Fruit fly (Drosophila melanogaster) whole organism, embryonic: ENCODE results near the gene Pk34A.

Experiments
- BEAF-32 ChIP-seq: fragments of 200-800 bp; sonication (Bioruptor generic); optimal IDR thresholded peaks from 3 replicates; lab custom pipeline; 2017; ENCODE audit warnings: missing biosample characterization, missing genetic modification characterization, mild to moderate bottlenecking, moderate library complexity, missing genetic modification reagents
- Bdp1 ChIP-seq: fragments of 200-800 bp; sonication (Bioruptor generic); optimal IDR thresholded peaks from 3 replicates; lab custom pipeline; 2016; ENCODE audit warnings: missing biosample characterization, missing genetic modification characterization
- CG10543 ChIP-seq: fragments of 200-800 bp; sonication (Bioruptor generic); optimal IDR thresholded peaks from 3 replicates; lab custom pipeline; 2017; ENCODE audit warnings: missing biosample characterization, mild to moderate bottlenecking, missing genetic modification characterization, moderate library complexity
- CG11085 ChIP-seq: fragments of 200-800 bp; sonication (Bioruptor generic); IDR thresholded peaks from 2 replicates; pipeline ENCODE4 v1.3.6; 2022; ENCODE audit warnings: missing biosample characterization, missing genetic modification characterization
- CG11696 ChIP-seq: fragments of 200-800 bp; sonication (Bioruptor generic); IDR thresholded peaks from 2 replicates; pipeline ENCODE4 v1.3.6; 2022; ENCODE audit warnings: missing biosample characterization, missing genetic modification characterization
- CG14710 ChIP-seq: fragments of 200-800 bp; sonication (Bioruptor generic); optimal IDR thresholded peaks from 3 replicates; lab custom pipeline; 2019; ENCODE audit warnings: missing biosample characterization, mild to moderate bottlenecking, missing genetic modification characterization, moderate library complexity
- CG17802 ChIP-seq: fragments of 200-800 bp; sonication (Bioruptor generic); optimal IDR thresholded peaks from 2 replicates; lab custom pipeline; 2018; ENCODE audit warnings: missing biosample characterization, mild to moderate bottlenecking, missing genetic modification characterization, moderate library complexity
- CG2875 ChIP-seq: fragments of 200-800 bp; sonication (Bioruptor generic); optimal IDR thresholded peaks from 2 replicates; lab custom pipeline; 2017; ENCODE audit warnings: missing biosample characterization, mild to moderate bottlenecking, missing genetic modification characterization, missing genetic modification reagents
- CG34224 ChIP-seq: fragments of 200-800 bp; sonication (Bioruptor generic); IDR thresholded peaks from 3 replicates; pipeline ENCODE4 v1.3.6; 2022; ENCODE audit warnings: missing biosample characterization, missing genetic modification characterization; ENCODE audit not compliant: partially characterized antibody
- CG4360 ChIP-seq: fragments of 200-800 bp; sonication (Bioruptor generic); IDR thresholded peaks from 2 replicates; pipeline ENCODE4 v1.3.6; 2022; ENCODE audit warnings: missing biosample characterization, missing genetic modification characterization
- CG5180 ChIP-seq: fragments of 200-800 bp; sonication (Bioruptor generic); optimal IDR thresholded peaks from 3 replicates; lab custom pipeline; 2017; ENCODE audit warnings: missing biosample characterization, missing genetic modification characterization, mild to moderate bottlenecking, moderate library complexity, missing genetic modification reagents
- CG6765 ChIP-seq: fragments of 200-800 bp; sonication (Bioruptor generic); optimal IDR thresholded peaks from 3 replicates; lab custom pipeline; 2017; ENCODE audit warnings: missing biosample characterization, mild to moderate bottlenecking, missing genetic modification characterization
- CG7271 ChIP-seq: fragments of 200-800 bp; sonication (Bioruptor generic); optimal IDR thresholded peaks from 2 replicates; lab custom pipeline; 2018; ENCODE audit warnings: missing biosample characterization, mild to moderate bottlenecking, missing genetic modification characterization, moderate library complexity
- CG8290 ChIP-seq, 3 experiments: fragments of 200-800 bp; sonication (Bioruptor generic); optimal IDR thresholded peaks; 2 replicates each; lab custom pipeline; 2016 to 2019; ENCODE audit warnings: missing biosample characterization in 3 of 3, missing genetic modification characterization in 3 of 3, mild to moderate bottlenecking in 2 of 3, moderate library complexity in 1 of 3
- CG9437 ChIP-seq: fragments of 200-800 bp; sonication (Bioruptor generic); optimal IDR thresholded peaks from 2 replicates; lab custom pipeline; 2018; ENCODE audit warnings: missing biosample characterization, mild to moderate bottlenecking, missing genetic modification characterization
- Dek ChIP-seq: fragments of 200-800 bp; sonication (Bioruptor generic); optimal IDR thresholded peaks from 3 replicates; lab custom pipeline; 2019; ENCODE audit warnings: missing biosample characterization, mild to moderate bottlenecking, missing genetic modification characterization, moderate library complexity
- Dfd ChIP-seq, 2 experiments: fragments of >200 bp; optimal IDR thresholded peaks; 2 replicates each; lab custom pipeline; 2017; ENCODE audit warnings: missing biosample characterization in 2 of 2, missing genetic modification characterization in 2 of 2
- Dp ChIP-seq: fragments of 200-800 bp; sonication (Bioruptor generic); optimal IDR thresholded peaks from 2 replicates; lab custom pipeline; 2018; ENCODE audit warnings: missing biosample characterization, mild to moderate bottlenecking, missing genetic modification characterization, moderate library complexity
- Dref ChIP-seq: fragments of 200-800 bp; sonication (Bioruptor generic); IDR thresholded peaks from 2 replicates; pipeline ENCODE4 v1.3.6; 2022; ENCODE audit warnings: missing biosample characterization, missing genetic modification characterization
- Drgx ChIP-seq: fragments of 200-800 bp; sonication (Bioruptor generic); IDR thresholded peaks from 2 replicates; pipeline ENCODE4 v1.3.6; 2022; ENCODE audit warnings: missing biosample characterization, missing genetic modification characterization
- Hr3 ChIP-seq: fragments of 200-800 bp; sonication (Bioruptor generic); optimal IDR thresholded peaks from 3 replicates; lab custom pipeline; 2016; ENCODE audit warnings: missing biosample characterization, missing genetic modification characterization
- Hsf ChIP-seq: fragments of 200-800 bp; sonication (Bioruptor generic); optimal IDR thresholded peaks from 3 replicates; lab custom pipeline; 2016; ENCODE audit warnings: missing biosample characterization, missing genetic modification characterization
- MBD-R2 ChIP-seq: fragments of 200-800 bp; sonication (Bioruptor generic); IDR thresholded peaks from 2 replicates; pipeline ENCODE4 v1.3.6; 2022; ENCODE audit warnings: missing biosample characterization, missing genetic modification characterization
- MESR4 ChIP-seq: fragments of 200-800 bp; sonication (Bioruptor generic); optimal IDR thresholded peaks from 2 replicates; lab custom pipeline; 2018; ENCODE audit warnings: missing biosample characterization, mild to moderate bottlenecking, missing genetic modification characterization, moderate library complexity
- Med ChIP-seq: fragments of 200-800 bp; sonication (Bioruptor generic); peaks from one replicate; lab custom pipeline; 2016; ENCODE audit warnings: missing biosample characterization, missing genetic modification characterization, mild to moderate bottlenecking, inconsistent platforms, moderate library complexity
- Six4 ChIP-seq: fragments of 200-800 bp; sonication (Bioruptor generic); optimal IDR thresholded peaks from 2 replicates; lab custom pipeline; 2016; ENCODE audit warnings: missing biosample characterization, missing genetic modification characterization
- Tbp ChIP-seq: fragments of >200 bp; optimal IDR thresholded peaks from 2 replicates; lab custom pipeline; 2018; ENCODE audit warnings: missing biosample characterization, missing genetic modification characterization
- YL-1 ChIP-seq: fragments of 200-800 bp; sonication (Bioruptor generic); optimal IDR thresholded peaks from 3 replicates; lab custom pipeline; 2017; ENCODE audit warnings: missing biosample characterization, mild to moderate bottlenecking, missing genetic modification characterization
- abd-A ChIP-seq: fragments of 200-800 bp; sonication (Bioruptor generic); optimal IDR thresholded peaks from 3 replicates; lab custom pipeline; 2019; ENCODE audit warnings: missing biosample characterization, mild to moderate bottlenecking, missing genetic modification characterization, moderate library complexity
- ato ChIP-seq: fragments of 200-800 bp; sonication (Bioruptor generic); IDR thresholded peaks from 2 replicates; pipeline ENCODE4 v1.3.6; 2022; ENCODE audit warnings: missing biosample characterization, missing genetic modification characterization; ENCODE audit not compliant: partially characterized antibody
- chinmo ChIP-seq: fragments of 200-800 bp; sonication (Bioruptor generic); IDR thresholded peaks from 4 replicates; pipeline ENCODE4 v1.3.6; 2022; ENCODE audit warnings: missing biosample characterization, missing genetic modification characterization; ENCODE audit not compliant: partially characterized antibody
- chm ChIP-seq: fragments of 200-800 bp; sonication (Bioruptor generic); IDR thresholded peaks from 2 replicates; pipeline ENCODE4 v1.3.6; 2022; ENCODE audit warnings: missing biosample characterization, missing genetic modification characterization
- crol ChIP-seq: fragments of 200-800 bp; sonication (Bioruptor generic); IDR thresholded peaks from 2 replicates; pipeline ENCODE4 v1.3.6; 2022; ENCODE audit warnings: missing biosample characterization, missing genetic modification characterization
- crp ChIP-seq, 2 experiments: fragments of 200-800 bp; sonication (Bioruptor generic); optimal IDR thresholded peaks; 2 replicates in 1 of 2; 3 replicates in 1 of 2; lab custom pipeline; 2017; ENCODE audit warnings: missing biosample characterization in 2 of 2, missing genetic modification characterization in 2 of 2, mild to moderate bottlenecking in 1 of 2, moderate library complexity in 1 of 2
- da ChIP-seq: fragments of 200-800 bp; sonication (Bioruptor generic); optimal IDR thresholded peaks from 2 replicates; lab custom pipeline; 2016; ENCODE audit warnings: missing biosample characterization, missing genetic modification characterization
- dimm ChIP-seq: fragments of 200-800 bp; sonication (Bioruptor generic); IDR thresholded peaks from 2 replicates; pipeline ENCODE4 v1.3.6; 2022; ENCODE audit warnings: missing biosample characterization, missing genetic modification characterization
- gfzf ChIP-seq: fragments of 200-800 bp; sonication (Bioruptor generic); optimal IDR thresholded peaks from 2 replicates; lab custom pipeline; 2016; ENCODE audit warnings: missing biosample characterization, mild to moderate bottlenecking, missing genetic modification characterization, moderate library complexity
- insv ChIP-seq, 2 experiments: fragments of 200-800 bp; sonication (Bioruptor generic); optimal IDR thresholded peaks; 3 replicates each; lab custom pipeline; 2016 to 2018; ENCODE audit warnings: missing biosample characterization in 2 of 2, missing genetic modification characterization in 2 of 2
- knrl ChIP-seq: fragments of 200-800 bp; sonication (Bioruptor generic); IDR thresholded peaks from 3 replicates; pipeline ENCODE4 v1.3.6; 2022; ENCODE audit warnings: missing biosample characterization, missing genetic modification characterization; ENCODE audit not compliant: partially characterized antibody
- pita ChIP-seq: fragments of 200-800 bp; sonication (Bioruptor generic); optimal IDR thresholded peaks from 2 replicates; lab custom pipeline; 2017; ENCODE audit warnings: missing biosample characterization, mild to moderate bottlenecking, missing genetic modification characterization
- prd ChIP-seq, 3 experiments: fragments of >200 bp in 2 of 3; fragments of 200-800 bp in 1 of 3; sonication (Bioruptor generic) in 1 of 3; optimal IDR thresholded peaks in 2 of 3; IDR thresholded peaks in 1 of 3; 2 replicates in 2 of 3; 3 replicates in 1 of 3; pipeline versions ENCODE4 v1.3.6 to Lab custom; 2017 to 2022; ENCODE audit warnings: missing biosample characterization in 1 of 3, missing genetic modification characterization in 1 of 3
- pzg ChIP-seq: fragments of 200-800 bp; sonication (Bioruptor generic); optimal IDR thresholded peaks from 3 replicates; lab custom pipeline; 2018; ENCODE audit warnings: missing biosample characterization, mild to moderate bottlenecking, missing genetic modification characterization, moderate library complexity
- scrt ChIP-seq: fragments of 200-800 bp; sonication (Bioruptor generic); optimal IDR thresholded peaks from 2 replicates; lab custom pipeline; 2018; ENCODE audit warnings: missing biosample characterization, mild to moderate bottlenecking, missing genetic modification characterization, moderate library complexity
- slbo ChIP-seq: fragments of 200-800 bp; sonication (Bioruptor generic); IDR thresholded peaks from 2 replicates; pipeline ENCODE4 v1.3.6; 2022; ENCODE audit warnings: missing biosample characterization, missing genetic modification characterization
- so ChIP-seq: fragments of 200-800 bp; sonication (Bioruptor generic); IDR thresholded peaks from 3 replicates; pipeline ENCODE4 v1.3.6; 2022; ENCODE audit warnings: missing biosample characterization, missing genetic modification characterization
- sr ChIP-seq: fragments of 200-800 bp; sonication (Bioruptor generic); IDR thresholded peaks from 3 replicates; pipeline ENCODE4 v1.3.6; 2022; ENCODE audit warnings: missing biosample characterization, missing genetic modification characterization
- stwl ChIP-seq: fragments of 200-800 bp; sonication (Bioruptor generic); optimal IDR thresholded peaks from 3 replicates; lab custom pipeline; 2018; ENCODE audit warnings: missing biosample characterization, mild to moderate bottlenecking, missing genetic modification characterization, moderate library complexity
- trem ChIP-seq: fragments of 200-800 bp; optimal IDR thresholded peaks from 3 replicates; lab custom pipeline; 2019; ENCODE audit warnings: missing biosample characterization, mild to moderate bottlenecking, missing genetic modification characterization, moderate library complexity
- twi ChIP-seq: fragments of 200-800 bp; optimal IDR thresholded peaks from 2 replicates; lab custom pipeline; 2019; ENCODE audit warnings: missing biosample characterization, mild to moderate bottlenecking, missing genetic modification characterization, moderate library complexity

Gene Pk34A

DNA sequence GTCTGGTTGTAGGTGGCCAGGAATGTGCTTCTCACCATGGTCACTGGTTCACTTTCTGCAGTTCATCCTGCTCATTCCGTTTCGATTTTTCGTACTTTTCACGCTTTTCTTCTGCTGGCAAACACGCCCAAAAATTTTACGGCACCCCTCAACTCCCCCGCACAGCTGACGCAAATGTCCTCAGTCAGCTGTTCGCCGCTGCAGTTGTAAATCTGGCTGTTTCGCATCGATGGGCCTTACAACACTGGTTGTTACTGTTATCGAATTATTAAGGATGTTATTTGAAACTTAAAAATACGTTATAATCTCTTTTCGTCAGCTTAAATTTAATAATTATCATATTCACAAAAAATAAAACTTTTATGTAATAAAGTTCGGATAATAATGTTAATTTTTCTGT lies 23.8 kb downstream of the Pk34A start, which contains the start of gene Mgat3 (continued):
- TF ChIP-seq Dref (GFP tag; lab: Robert Waterston, UW) (peak; percentile 44), Dfd (GFP tag; optimal IDR thresholded peaks at IDR 0.05; lab: Kevin White, UChicago) (no peak), CG7271 (tag; lab: Kevin White, UChicago) (no peak), Hr3 (GFP tag; lab: Kevin White, UChicago) (no peak), Dek (tag; lab: Kevin White, UChicago) (no peak), CG9437 (GFP tag; lab: Kevin White, UChicago) (no peak), BEAF-32 (GFP tag; lab: Kevin White, UChicago) (peak; percentile 13), prd (optimal IDR thresholded peaks at IDR 0.05; lab: Kevin White, UChicago) (no peak), prd (GFP tag; IDR thresholded peaks at IDR 0.05; lab: Robert Waterston, UW) (no peak), slbo (GFP tag; lab: Robert Waterston, UW) (no peak), CG5180 (no peak), Med (GFP tag; lab: Kevin White, UChicago) (peak; percentile 27), MESR4 (GFP tag; lab: Kevin White, UChicago) (peak; percentile 16), stwl (tag; lab: Kevin White, UChicago) (peak; percentile 82), ato (GFP tag; lab: Robert Waterston, UW) (no peak), Tbp (GFP tag; lab: Kevin White, UChicago) (no peak), dimm (GFP tag; lab: Robert Waterston, UW) (no peak), gfzf (GFP tag; lab: Kevin White, UChicago) (peak; percentile 28), Dp (GFP tag; lab: Kevin White, UChicago) (peak; percentile 1), CG10543 (GFP tag; lab: Kevin White, UChicago) (no peak), insv (GFP tag; optimal IDR thresholded peaks at IDR 0.05; lab: Kevin White, UChicago) (no peak), CG8290 (GFP tag; optimal IDR thresholded peaks at IDR 0.05; lab: Kevin White, UChicago) (no peak), CG8290 (tag; optimal IDR thresholded peaks at IDR 0.05; lab: Kevin White, UChicago) (no peak), pita (GFP tag; lab: Kevin White, UChicago) (no peak), CG6765 (GFP tag; lab: Kevin White, UChicago) (no peak), Hsf (GFP tag; lab: Kevin White, UChicago) (no peak), MBD-R2 (GFP tag; lab: Robert Waterston, UW) (peak; percentile 46; the same call in 1 of the 2 replicates), CG17802 (tag; lab: Kevin White, UChicago) (no peak), scrt (GFP tag; lab: Kevin White, UChicago) (no peak), sr (GFP tag; lab: Robert Waterston, UW) (no peak), CG2875 (no peak), chinmo (GFP tag; lab: Robert Waterston, UW) (no peak), trem (tag; lab: Kevin White, UChicago) (peak; percentile 5), Six4 (GFP tag; lab: Kevin White, UChicago) (no peak), YL-1 (peak; percentile 35), CG11085 (GFP tag; lab: Robert Waterston, UW) (no peak), abd-A (tag; lab: Kevin White, UChicago) (no peak), Drgx (GFP tag; lab: Robert Waterston, UW) (no peak), da (no peak), CG34224 (GFP tag; lab: Robert Waterston, UW) (peak; percentile 48; the same call in 2 of the 3 replicates), knrl (no peak), twi (no peak), chm (no peak), pzg (GFP tag; lab: Kevin White, UChicago) (peak; percentile 34), CG4360 (GFP tag; lab: Robert Waterston, UW) (no peak), crol (GFP tag; lab: Robert Waterston, UW) (peak; percentile 84), CG14710 (tag; lab: Kevin White, UChicago) (peak; percentile 29), Bdp1 (GFP tag; lab: Kevin White, UChicago) (no peak), so (GFP tag; lab: Robert Waterston, UW) (no peak), crp (GFP tag; optimal IDR thresholded peaks at IDR 0.05; lab: Kevin White, UChicago) (peak; percentile 41 to 88), CG11696 (GFP tag; lab: Robert Waterston, UW) (no peak)
